Fruit fly (Drosophila melanogaster) whole organism, embryonic: Measurements from ENCODE around the gene ph-d.

Experiments used
- C15 ChIP-seq: fragments of 200-800 bp; sonication (Bioruptor generic); IDR thresholded peaks from 3 replicates; pipeline ENCODE4 v1.3.6; 2022; ENCODE audit warnings: missing biosample characterization, missing genetic modification characterization
- CG10321 ChIP-seq: fragments of 200-800 bp; sonication (Bioruptor generic); IDR thresholded peaks from 2 replicates; pipeline ENCODE4 v1.3.6; 2022; ENCODE audit warnings: missing biosample characterization, missing genetic modification characterization
- CG10366 ChIP-seq: fragments of 200-800 bp; sonication (Bioruptor generic); IDR thresholded peaks from 2 replicates; pipeline ENCODE4 v1.3.6; 2022; ENCODE audit warnings: missing biosample characterization, missing genetic modification characterization
- CG12236 ChIP-seq: fragments of 200-800 bp; sonication (Bioruptor generic); optimal IDR thresholded peaks from 2 replicates; lab custom pipeline; 2016; ENCODE audit warnings: missing biosample characterization, missing genetic modification characterization
- CG12744 ChIP-seq: fragments of 200-800 bp; sonication (Bioruptor generic); optimal IDR thresholded peaks from 2 replicates; lab custom pipeline; 2016; ENCODE audit warnings: missing biosample characterization, missing genetic modification characterization
- CG13424 ChIP-seq: fragments of 200-800 bp; sonication (Bioruptor generic); optimal IDR thresholded peaks from 2 replicates; lab custom pipeline; 2019; ENCODE audit warnings: missing biosample characterization, mild to moderate bottlenecking, missing genetic modification characterization, moderate library complexity
- CG1529 ChIP-seq: fragments of 200-800 bp; sonication (Bioruptor generic); optimal IDR thresholded peaks from 3 replicates; lab custom pipeline; 2018; ENCODE audit warnings: missing biosample characterization, missing genetic modification characterization
- CG15479 ChIP-seq: fragments of 200-800 bp; sonication (Bioruptor generic); optimal IDR thresholded peaks from 3 replicates; lab custom pipeline; 2019; ENCODE audit warnings: missing biosample characterization, mild to moderate bottlenecking, missing genetic modification characterization, moderate library complexity
- CG17186 ChIP-seq: fragments of 200-800 bp; sonication (Bioruptor generic); optimal IDR thresholded peaks from 3 replicates; lab custom pipeline; 2017; ENCODE audit warnings: missing biosample characterization, missing genetic modification reagents, missing genetic modification characterization
- CG17328 ChIP-seq: fragments of 200-800 bp; sonication (Bioruptor generic); IDR thresholded peaks from 2 replicates; pipeline ENCODE4 v1.3.6; 2022; ENCODE audit warnings: missing biosample characterization, missing genetic modification characterization
- CG1792 ChIP-seq: fragments of 200-800 bp; sonication (Bioruptor generic); optimal IDR thresholded peaks from 2 replicates; lab custom pipeline; 2016; ENCODE audit warnings: missing biosample characterization, missing genetic modification characterization
- CG2120 ChIP-seq: fragments of 200-800 bp; sonication (Bioruptor generic); optimal IDR thresholded peaks from 3 replicates; lab custom pipeline; 2016; ENCODE audit warnings: missing biosample characterization, missing genetic modification characterization
- CG2199 ChIP-seq: fragments of 200-800 bp; sonication (Bioruptor generic); IDR thresholded peaks from 3 replicates; pipeline ENCODE4 v1.3.6; 2022; ENCODE audit warnings: missing biosample characterization, missing genetic modification characterization
- CG2712 ChIP-seq: fragments of 200-800 bp; optimal IDR thresholded peaks from 3 replicates; lab custom pipeline; 2019; ENCODE audit warnings: missing biosample characterization, mild to moderate bottlenecking, missing genetic modification characterization, moderate library complexity
- CG31224 ChIP-seq: fragments of 200-800 bp; sonication (Bioruptor generic); IDR thresholded peaks from 2 replicates; pipeline ENCODE4 v1.3.6; 2022; ENCODE audit warnings: missing biosample characterization, missing genetic modification characterization
- CG3163 ChIP-seq: fragments of 200-800 bp; sonication (Bioruptor generic); optimal IDR thresholded peaks from 3 replicates; lab custom pipeline; 2016; ENCODE audit warnings: missing biosample characterization, missing genetic modification characterization
- CG3407 ChIP-seq: fragments of 200-800 bp; sonication (Bioruptor generic); optimal IDR thresholded peaks from 2 replicates; lab custom pipeline; 2018; ENCODE audit warnings: missing biosample characterization, mild to moderate bottlenecking, missing genetic modification characterization
- CG4424 ChIP-seq: fragments of 200-800 bp; sonication (Bioruptor generic); optimal IDR thresholded peaks from 3 replicates; lab custom pipeline; 2016; ENCODE audit warnings: missing biosample characterization, missing genetic modification characterization
- CG4730 ChIP-seq: fragments of 200-800 bp; sonication (Bioruptor generic); IDR thresholded peaks from 2 replicates; pipeline ENCODE4 v1.3.6; 2022; ENCODE audit warnings: missing biosample characterization, missing genetic modification characterization
- CG6791 ChIP-seq: fragments of 200-800 bp; sonication (Bioruptor generic); IDR thresholded peaks from 3 replicates; pipeline ENCODE4 v1.3.6; 2022; ENCODE audit warnings: missing biosample characterization, missing genetic modification characterization; ENCODE audit not compliant: partially characterized antibody
- CG6813 ChIP-seq: fragments of 200-800 bp; sonication (Bioruptor generic); optimal IDR thresholded peaks from 2 replicates; lab custom pipeline; 2017; ENCODE audit warnings: missing biosample characterization, missing genetic modification characterization, mild to moderate bottlenecking, moderate library complexity, missing genetic modification reagents
- CG7556 ChIP-seq: fragments of 200-800 bp; sonication (Bioruptor generic); optimal IDR thresholded peaks from 2 replicates; lab custom pipeline; 2017; ENCODE audit warnings: missing biosample characterization, mild to moderate bottlenecking, missing genetic modification characterization
- CG7963 ChIP-seq: fragments of 200-800 bp; sonication (Bioruptor generic); IDR thresholded peaks from 3 replicates; pipeline ENCODE4 v1.3.6; 2022; ENCODE audit warnings: missing biosample characterization, missing genetic modification characterization; ENCODE audit not compliant: partially characterized antibody
- CG8388 ChIP-seq: fragments of 200-800 bp; sonication (Bioruptor generic); optimal IDR thresholded peaks from 2 replicates; lab custom pipeline; 2019; ENCODE audit warnings: missing biosample characterization, mild to moderate bottlenecking, missing genetic modification characterization, moderate library complexity
- CG9727 ChIP-seq: fragments of 200-800 bp; sonication (Bioruptor generic); optimal IDR thresholded peaks from 3 replicates; lab custom pipeline; 2017; ENCODE audit warnings: missing biosample characterization, mild to moderate bottlenecking, missing genetic modification characterization
- CG9876 ChIP-seq: fragments of 200-800 bp; sonication (Bioruptor generic); optimal IDR thresholded peaks from 2 replicates; lab custom pipeline; 2016; ENCODE audit warnings: missing biosample characterization, missing genetic modification characterization
- ERR ChIP-seq: fragments of 200-800 bp; sonication (Bioruptor generic); optimal IDR thresholded peaks from 2 replicates; lab custom pipeline; 2016; ENCODE audit warnings: missing biosample characterization, missing genetic modification characterization
- Max ChIP-seq: fragments of 200-800 bp; sonication (Bioruptor generic); optimal IDR thresholded peaks from 2 replicates; lab custom pipeline; 2016; ENCODE audit warnings: missing biosample characterization, mild to moderate bottlenecking, missing genetic modification characterization
- Myb ChIP-seq: fragments of 200-800 bp; sonication (Bioruptor generic); optimal IDR thresholded peaks from 2 replicates; lab custom pipeline; 2016; ENCODE audit warnings: missing biosample characterization, missing genetic modification characterization
- Nf-YA ChIP-seq: fragments of 200-800 bp; sonication (Bioruptor generic); IDR thresholded peaks from 2 replicates; pipeline ENCODE4 v1.3.6; 2022; ENCODE audit warnings: missing biosample characterization, missing genetic modification characterization
- NfI ChIP-seq: fragments of 200-800 bp; sonication (Bioruptor generic); optimal IDR thresholded peaks from 3 replicates; lab custom pipeline; 2018; ENCODE audit warnings: missing biosample characterization, mild to moderate bottlenecking, missing genetic modification characterization, moderate library complexity
- Opbp ChIP-seq: fragments of 200-800 bp; sonication (Bioruptor generic); IDR thresholded peaks from 3 replicates; pipeline ENCODE4 v1.3.6; 2022; ENCODE audit warnings: missing biosample characterization, missing genetic modification characterization; ENCODE audit not compliant: partially characterized antibody
- Ptx1 ChIP-seq: fragments of 200-800 bp; sonication (Bioruptor generic); IDR thresholded peaks from 2 replicates; pipeline ENCODE4 v1.3.6; 2022; ENCODE audit warnings: missing biosample characterization, missing genetic modification characterization
- Ssrp ChIP-seq: fragments of 200-800 bp; sonication (Bioruptor generic); optimal IDR thresholded peaks from 2 replicates; lab custom pipeline; 2018; ENCODE audit warnings: missing biosample characterization, mild to moderate bottlenecking, missing genetic modification characterization, moderate library complexity
- Xbp1 ChIP-seq: fragments of 200-800 bp; sonication (Bioruptor generic); optimal IDR thresholded peaks from 3 replicates; lab custom pipeline; 2016; ENCODE audit warnings: missing biosample characterization, mild to moderate bottlenecking, missing genetic modification characterization
- bbx ChIP-seq: fragments of 200-800 bp; sonication (Bioruptor generic); IDR thresholded peaks from 2 replicates; pipeline ENCODE4 v1.3.6; 2022; ENCODE audit warnings: missing biosample characterization, missing genetic modification characterization; ENCODE audit not compliant: partially characterized antibody
- br ChIP-seq: fragments of >200 bp; optimal IDR thresholded peaks from 2 replicates; lab custom pipeline; 2017
- cg ChIP-seq: fragments of 200-800 bp; sonication (Bioruptor generic); optimal IDR thresholded peaks from 3 replicates; lab custom pipeline; 2019; ENCODE audit warnings: missing biosample characterization, mild to moderate bottlenecking, missing genetic modification characterization, moderate library complexity
- ems ChIP-seq: fragments of 200-800 bp; sonication (Bioruptor generic); optimal IDR thresholded peaks from 3 replicates; lab custom pipeline; 2016; ENCODE audit warnings: missing biosample characterization, missing genetic modification characterization
- fu2 ChIP-seq: fragments of 200-800 bp; sonication (Bioruptor generic); optimal IDR thresholded peaks from 2 replicates; lab custom pipeline; 2016; ENCODE audit warnings: missing biosample characterization, missing genetic modification characterization
- gcm ChIP-seq: fragments of 200-800 bp; sonication (Bioruptor generic); optimal IDR thresholded peaks from 2 replicates; lab custom pipeline; 2019; ENCODE audit warnings: missing biosample characterization, mild to moderate bottlenecking, missing genetic modification characterization, moderate library complexity
- gro ChIP-seq: fragments of 200-800 bp; sonication (Bioruptor generic); optimal IDR thresholded peaks from 2 replicates; lab custom pipeline; 2016; ENCODE audit warnings: missing biosample characterization, missing genetic modification characterization
- inv ChIP-seq: fragments of 200-800 bp; sonication (Bioruptor generic); IDR thresholded peaks from 2 replicates; pipeline ENCODE4 v1.3.6; 2022; ENCODE audit warnings: missing biosample characterization, missing genetic modification characterization; ENCODE audit not compliant: partially characterized antibody
- phol ChIP-seq: fragments of 200-800 bp; sonication (Bioruptor generic); optimal IDR thresholded peaks from 3 replicates; lab custom pipeline; 2018; ENCODE audit warnings: missing biosample characterization, mild to moderate bottlenecking, missing genetic modification characterization, moderate library complexity
- sima ChIP-seq: fragments of 200-800 bp; sonication (Bioruptor generic); optimal IDR thresholded peaks from 2 replicates; lab custom pipeline; 2016; ENCODE audit warnings: missing biosample characterization, missing genetic modification characterization
- slbo ChIP-seq: fragments of 200-800 bp; sonication (Bioruptor generic); IDR thresholded peaks from 2 replicates; pipeline ENCODE4 v1.3.6; 2022; ENCODE audit warnings: missing biosample characterization, missing genetic modification characterization
- tll ChIP-seq, 2 experiments: fragments of 200-800 bp in 1 of 2; fragments of >200 bp in 1 of 2; sonication (Bioruptor generic) in 1 of 2; optimal IDR thresholded peaks; 2 replicates each; lab custom pipeline; 2017 to 2019; ENCODE audit warnings: missing biosample characterization in 2 of 2, missing genetic modification characterization in 2 of 2, mild to moderate bottlenecking in 1 of 2, moderate library complexity in 1 of 2

ph-d gene

DNA sequence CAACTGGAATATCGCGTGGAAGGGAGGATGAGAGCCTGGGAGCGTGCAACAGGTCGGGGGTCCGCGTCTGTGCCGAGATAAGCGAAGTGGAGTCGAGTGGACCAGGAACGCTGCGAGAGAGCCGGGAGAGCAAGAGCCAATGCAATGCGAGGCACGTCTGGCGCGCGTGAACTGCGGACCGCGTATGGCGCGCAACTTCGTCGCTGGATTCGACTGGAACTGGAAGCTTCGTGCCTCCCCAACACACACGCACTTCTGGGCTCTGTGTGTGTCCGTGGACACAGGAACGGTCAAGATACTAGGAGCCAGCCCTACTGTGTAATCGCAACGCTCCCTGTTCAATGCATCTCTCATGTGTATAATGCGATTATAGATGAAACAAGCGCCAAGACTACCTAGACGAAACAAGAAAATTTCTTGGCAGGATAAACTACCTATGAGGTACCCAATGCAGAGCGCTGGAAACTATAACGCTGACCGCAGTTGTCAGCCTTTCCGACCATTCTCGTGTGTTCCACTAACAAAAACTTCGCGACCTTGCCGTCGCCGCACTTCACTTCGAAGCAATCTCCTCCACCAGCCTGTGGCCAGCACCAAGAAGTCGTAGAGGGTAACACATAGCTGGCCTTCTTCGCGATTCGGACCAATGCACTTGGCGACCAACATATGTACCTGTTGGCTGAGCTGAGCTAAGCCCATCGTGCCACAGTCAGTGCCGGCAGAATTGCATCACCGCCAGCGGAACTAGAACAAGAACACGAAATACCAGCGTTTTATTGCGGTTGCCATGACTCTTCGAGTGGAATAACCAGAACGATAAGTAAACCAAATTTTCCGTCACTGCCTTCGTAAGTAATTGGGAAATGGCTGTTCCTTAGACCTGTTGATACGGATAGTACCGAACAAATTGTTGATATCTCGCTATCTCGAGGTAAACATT is 50.9 kb downstream of the ph-d start, which contains the start of gene Rtca (continued):
- TF ChIP-seq CG17328 (GFP tag; lab: Robert Waterston, UW) (0 out of 2 replicates have a peak, but pooled peaks have one; percentile 26), slbo (GFP tag; lab: Robert Waterston, UW) (peak; percentile 77), C15 (peak; percentile 32; the same call in 1 of the 3 replicates), Xbp1 (GFP tag; lab: Kevin White, UChicago) (peak; percentile 65), Ssrp (tag; lab: Kevin White, UChicago) (peak; percentile 47), Nf-YA (GFP tag; lab: Robert Waterston, UW) (0 out of 2 replicates have a peak, but pooled peaks have one; percentile 8), ERR (GFP tag; lab: Kevin White, UChicago) (peak; percentile 26), CG6813 (peak; percentile 67), bbx (GFP tag; lab: Robert Waterston, UW) (no peak), CG7963 (GFP tag; lab: Robert Waterston, UW) (no peak), CG10366 (GFP tag; lab: Robert Waterston, UW) (peak; percentile 64), CG12744 (peak; percentile 37), CG13424 (tag; lab: Kevin White, UChicago) (peak; percentile 71), Ptx1 (GFP tag; lab: Robert Waterston, UW) (peak; percentile 81), CG2199 (GFP tag; lab: Robert Waterston, UW) (no peak), Max (GFP tag; lab: Kevin White, UChicago) (peak; percentile 58), cg (GFP tag; lab: Kevin White, UChicago) (peak; percentile 63), Opbp (no peak), CG7556 (peak; percentile 73), CG2120 (GFP tag; lab: Kevin White, UChicago) (peak; percentile 85), CG3163 (GFP tag; lab: Kevin White, UChicago) (peak; percentile 55), CG1529 (peak; percentile 8), CG1792 (peak; percentile 13), CG12236 (GFP tag; lab: Kevin White, UChicago) (no peak), CG10321 (GFP tag; lab: Robert Waterston, UW) (no peak), CG3407 (GFP tag; lab: Kevin White, UChicago) (peak; percentile 39), gro (GFP tag; lab: Kevin White, UChicago) (peak; percentile 42), CG15479 (GFP tag; lab: Kevin White, UChicago) (peak; percentile 10), fu2 (peak; percentile 35), CG31224 (GFP tag; lab: Robert Waterston, UW) (peak; percentile 48; the same call in 1 of the 2 replicates), CG2712 (peak; percentile 53), CG6791 (no peak), Myb (GFP tag; lab: Kevin White, UChicago) (peak; percentile 66), CG4424 (peak; percentile 51), inv (GFP tag; lab: Robert Waterston, UW) (no peak), CG9727 (GFP tag; lab: Kevin White, UChicago) (peak; percentile 62), NfI (GFP tag; lab: Kevin White, UChicago) (peak; percentile 77), ems (peak; percentile 57), CG17186 (GFP tag; lab: Kevin White, UChicago) (no peak), CG9876 (GFP tag; lab: Kevin White, UChicago) (peak; percentile 25), CG8388 (peak; percentile 40), br (lab: Kevin White, UChicago) (no peak), tll (GFP tag; optimal IDR thresholded peaks at IDR 0.05; lab: Kevin White, UChicago) (peak in 1 of 2 experiments; percentile 17), CG4730 (GFP tag; lab: Robert Waterston, UW) (no peak), phol (tag; lab: Kevin White, UChicago) (peak; percentile 66), gcm (GFP tag; lab: Kevin White, UChicago) (peak; percentile 39), sima (GFP tag; lab: Kevin White, UChicago) (peak; percentile 2)
